Worm (Caenorhabditis elegans): ENCODE data around the gene T01G1.2.

Gene T01G1.2

ce11 chrIV:11310624-11311023, 43.6 kb upstream of the T01G1.2 start, which contains the start of gene znf-207 (continued):
- TF ChIP-seq daf-16 (GFP tag; optimal IDR thresholded peaks at IDR 0.05) (no peak), daf-16 (tag; optimal IDR thresholded peaks at IDR 0.05) (no peak), ceh-20 (GFP tag; IDR thresholded peaks at IDR 0.05) (no peak), lim-7 (GFP tag; IDR thresholded peaks at IDR 0.05) (no peak), ceh-82 (tag; optimal IDR thresholded peaks at IDR 0.05) (no peak), dmd-6 (GFP tag; IDR thresholded peaks at IDR 0.05) (no peak), madf-9 (GFP tag; conservative IDR thresholded peaks at IDR 0.05) (no peak), T26A8.4 (GFP tag; IDR thresholded peaks at IDR 0.05) (no peak), ZK546.5 (tag; optimal IDR thresholded peaks at IDR 0.05) (no peak)

DNA sequence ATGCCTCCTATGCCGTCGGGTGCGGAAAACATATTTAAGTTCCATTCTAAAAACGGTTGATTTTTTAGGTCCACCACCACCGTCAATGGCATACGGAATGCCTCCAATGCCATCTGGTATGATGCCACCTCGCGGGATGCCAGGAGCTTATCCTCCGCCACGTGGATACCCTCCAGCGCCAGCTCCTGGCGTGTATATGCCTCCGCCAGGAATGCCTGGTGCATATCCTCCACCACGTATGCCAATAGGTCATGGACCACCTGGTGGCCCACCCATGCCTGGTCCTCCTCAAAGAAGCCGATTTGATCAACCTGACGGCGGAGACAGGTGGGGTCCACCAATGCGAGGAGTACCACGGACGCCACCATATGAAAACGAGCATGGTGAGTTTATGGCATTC, 42.7 kb upstream of the T01G1.2 start:
- TF ChIP-seq ZK337.2 (GFP tag; IDR thresholded peaks at IDR 0.05): no peak
- TF ChIP-seq ceh-82 (tag; optimal IDR thresholded peaks at IDR 0.05): no peak
- TF ChIP-seq dmd-8 (GFP tag; IDR thresholded peaks at IDR 0.05): no peak
- TF ChIP-seq lin-13 (GFP tag; optimal IDR thresholded peaks at IDR 0.05): no peak
- 0 out of 2 replicates have a peak, but pooled peaks have one; percentile 45 for TF ChIP-seq F26F4.8 (GFP tag; conservative IDR thresholded peaks at IDR 0.05)
- TF ChIP-seq ztf-7 (tag; optimal IDR thresholded peaks at IDR 0.05): no peak
- TF ChIP-seq tag-97 (GFP tag; IDR thresholded peaks at IDR 0.05): no peak
- no peak for TF ChIP-seq daf-12 (tag; optimal IDR thresholded peaks at IDR 0.05)
- peak; percentile 72 for TF ChIP-seq set-16 (GFP tag; IDR thresholded peaks at IDR 0.05)
- no peak for TF ChIP-seq spr-3 (GFP tag; optimal IDR thresholded peaks at IDR 0.05)
- TF ChIP-seq mxl-2 (GFP tag; conservative IDR thresholded peaks at IDR 0.05): no peak
- TF ChIP-seq dve-1 (tag; optimal IDR thresholded peaks at IDR 0.05; ENCODE audit: insufficient read depth): no peak
- no peak for TF ChIP-seq ceh-44 (GFP tag; IDR thresholded peaks at IDR 0.05)
- peak; percentile 29; the same call in 1 of the 2 replicates for TF ChIP-seq egl-43 (GFP tag; IDR thresholded peaks at IDR 0.05)

- TF ChIP-seq ZK337.2 (GFP tag; IDR thresholded peaks at IDR 0.05) (no peak), dmd-6 (GFP tag; IDR thresholded peaks at IDR 0.05) (no peak), F26F4.8 (GFP tag; conservative IDR thresholded peaks at IDR 0.05) (no peak), T26A8.4 (GFP tag; IDR thresholded peaks at IDR 0.05) (no peak), ztf-7 (tag; optimal IDR thresholded peaks at IDR 0.05) (no peak), zip-11 (GFP tag; IDR thresholded peaks at IDR 0.05) (no peak), skn-1 (tag; optimal IDR thresholded peaks at IDR 0.05) (no peak), lir-3 (tag; optimal IDR thresholded peaks at IDR 0.05) (no peak), lin-13 (GFP tag; optimal IDR thresholded peaks at IDR 0.05) (no peak), daf-19 (GFP tag; conservative IDR thresholded peaks at IDR 0.05) (no peak), ceh-62 (tag; optimal IDR thresholded peaks at IDR 0.05) (no peak), unc-39 (tag; optimal IDR thresholded peaks at IDR 0.05) (no peak), nhr-237 (tag; optimal IDR thresholded peaks at IDR 0.05) (no peak), set-16 (GFP tag; IDR thresholded peaks at IDR 0.05) (no peak), nhr-41 (GFP tag; IDR thresholded peaks at IDR 0.05) (no peak), zfp-3 (GFP tag; conservative IDR thresholded peaks at IDR 0.05) (no peak), pqm-1 (tag; optimal IDR thresholded peaks at IDR 0.05) (no peak), F44E2.7 (GFP tag; IDR thresholded peaks at IDR 0.05) (no peak), snpc-1.2 (GFP tag; IDR thresholded peaks at IDR 0.05) (no peak)
These were observed 40.3 kb upstream of the T01G1.2 start, which contains the start of gene dnj-2 for ce11 chrIV:11313880-11314279. TSS of gene dnj-2 (minus strand) at chrIV:11313980.

- no peak for TF ChIP-seq Y48G9A.11 (GFP tag; IDR thresholded peaks at IDR 0.05)
- TF ChIP-seq mxl-2 (GFP tag; conservative IDR thresholded peaks at IDR 0.05): no peak
- peak; percentile 63 for TF ChIP-seq dve-1 (tag; optimal IDR thresholded peaks at IDR 0.05; ENCODE audit: insufficient read depth)
- no peak for TF ChIP-seq T26A8.4 (GFP tag; IDR thresholded peaks at IDR 0.05)
- no peak for TF ChIP-seq daf-16 (GFP tag; optimal IDR thresholded peaks at IDR 0.05)
- peak; percentile 62 for TF ChIP-seq daf-16 (tag; optimal IDR thresholded peaks at IDR 0.05)
- no peak for TF ChIP-seq madf-9 (GFP tag; conservative IDR thresholded peaks at IDR 0.05)
- no peak for TF ChIP-seq lin-15B (tag; optimal IDR thresholded peaks at IDR 0.05)
- TF ChIP-seq F37D6.2 (tag; optimal IDR thresholded peaks at IDR 0.05): no peak
- no peak for TF ChIP-seq dmd-9 (GFP tag; IDR thresholded peaks at IDR 0.05)
- TF ChIP-seq F10B5.3 (tag; optimal IDR thresholded peaks at IDR 0.05): no peak
- peak; percentile 23; the same call in 1 of the 2 replicates for TF ChIP-seq dmd-6 (GFP tag; IDR thresholded peaks at IDR 0.05)
- TF ChIP-seq ZK337.2 (GFP tag; IDR thresholded peaks at IDR 0.05): no peak
- no peak for TF ChIP-seq mdl-1 (tag; optimal IDR thresholded peaks at IDR 0.05)
- no peak for TF ChIP-seq nhr-42 (GFP tag; IDR thresholded peaks at IDR 0.05)
- no peak for TF ChIP-seq set-16 (GFP tag; IDR thresholded peaks at IDR 0.05)
- TF ChIP-seq rbr-2 (tag; optimal IDR thresholded peaks at IDR 0.05): peak; percentile 29
- TF ChIP-seq dpl-1 (GFP tag; optimal IDR thresholded peaks at IDR 0.05): peak; percentile 59
- peak; percentile 43 for TF ChIP-seq lin-38 (GFP tag; IDR thresholded peaks at IDR 0.05)
- TF ChIP-seq attf-4 (tag; optimal IDR thresholded peaks at IDR 0.05): no peak
- peak; percentile 97 for TF ChIP-seq mes-2 (tag; optimal IDR thresholded peaks at IDR 0.05; ENCODE audit: poor library complexity, severe bottlenecking)
These were observed 39.3 kb upstream of the T01G1.2 start, which contains the start of the genes B0035.3, B0035.22 and pfd-4 for ce11 chrIV:11314885-11315284. TSS of gene B0035.3 (minus strand) at chrIV:11314998. TSS of gene B0035.22 (plus strand) at chrIV:11315153. TSS of gene pfd-4 (plus strand) at chrIV:11315207.

Data from whole organism, L4 larva.